Fruit fly (Drosophila melanogaster): ENCODE measurements around the gene CG13250.

DNA sequence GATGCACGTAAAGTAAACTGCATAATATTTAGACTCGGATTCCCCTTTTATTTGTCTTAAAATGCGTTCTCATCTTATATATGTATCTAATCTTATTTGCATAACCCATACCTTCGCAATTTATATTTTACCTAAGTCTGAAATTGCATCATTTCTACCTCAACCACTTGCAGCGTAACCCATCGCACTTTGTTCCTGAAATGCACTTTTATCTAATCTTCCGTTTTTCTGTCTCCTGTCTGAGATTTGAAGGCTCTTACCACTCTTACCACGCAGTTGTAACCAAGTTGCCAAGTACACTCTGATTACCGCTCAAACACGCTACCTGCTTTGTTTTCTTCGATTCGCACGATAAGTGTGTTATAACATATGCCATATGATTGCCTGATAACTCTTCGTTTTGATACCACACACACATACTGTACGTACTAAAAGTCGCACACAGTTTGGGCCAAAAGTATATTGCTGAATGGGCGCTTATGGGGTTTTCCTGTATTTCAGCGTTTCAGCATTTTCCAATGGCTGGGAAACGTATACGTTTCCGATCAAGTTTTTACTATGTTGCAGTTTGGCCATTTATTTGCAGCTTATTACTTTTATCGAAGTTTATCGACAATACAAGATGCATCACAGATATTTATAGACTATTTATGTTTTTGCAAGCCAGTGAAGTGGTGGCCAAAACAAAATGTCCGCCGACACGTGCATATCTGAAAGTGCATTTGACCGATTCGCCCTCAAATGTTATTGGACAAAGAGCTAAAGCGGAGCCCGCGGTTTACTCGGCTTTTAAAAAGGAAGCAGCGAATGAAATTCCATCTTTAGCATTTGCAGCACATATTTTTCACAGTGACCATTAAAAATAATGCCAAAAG is 5.8 kb downstream of the CG13250 start:
- TF ChIP-seq Ets98B (GFP tag; IDR thresholded peaks at IDR 0.05) (no peak), CG9948 (tag; optimal IDR thresholded peaks at IDR 0.05) (no peak), CG8159 (tag; optimal IDR thresholded peaks at IDR 0.05) (no peak), CG4496 (GFP tag; IDR thresholded peaks at IDR 0.05) (no peak), CG10348 (GFP tag; IDR thresholded peaks at IDR 0.05) (no peak), CG34367 (tag; optimal IDR thresholded peaks at IDR 0.05) (no peak), fd96Ca (GFP tag; IDR thresholded peaks at IDR 0.05) (no peak), CG12605 (GFP tag; IDR thresholded peaks at IDR 0.05) (no peak)
